Fruit fly (Drosophila melanogaster): ENCODE results near the gene Sgsf.

DNA sequence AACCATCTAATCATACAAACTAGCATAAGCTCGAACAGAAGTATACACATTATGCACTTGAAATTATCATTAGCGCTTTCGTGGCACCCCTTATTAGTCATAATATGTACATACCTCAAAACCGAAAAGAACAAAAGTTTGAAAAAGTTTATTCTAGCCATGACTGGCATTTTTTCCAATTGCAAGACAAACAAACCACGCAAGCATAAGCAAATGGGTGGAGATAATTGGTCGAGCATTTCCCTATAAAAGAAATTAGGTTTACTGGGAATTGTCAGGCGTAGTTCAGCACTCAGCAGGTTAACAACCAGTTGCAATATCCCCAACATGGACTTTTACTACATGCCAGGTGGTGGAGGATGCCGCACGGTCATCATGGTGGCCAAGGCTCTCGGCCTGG lies 30.2 kb downstream of the Sgsf start, which contains the start of gene GstD2:
- TF ChIP-seq CG8478 (optimal IDR thresholded peaks at IDR 0.05) (no peak), CTCF (optimal IDR thresholded peaks at IDR 0.05) (no peak)
